Worm (Caenorhabditis elegans) whole organism, L1 larva: ENCODE measurements around the gene C45G9.15.

ENCODE experiments used
- C16A3.4 ChIP-seq: fragments of 150-350 bp; optimal IDR thresholded peaks from 2 replicates; lab custom pipeline; 2014; ENCODE audit warnings: missing biosample characterization, missing genetic modification characterization
- Y116A8C.19 ChIP-seq: sonication (generic microtip); optimal IDR thresholded peaks from 2 replicates; lab custom pipeline; 2016; ENCODE audit warnings: missing compliant biosample characterization, missing genetic modification characterization, borderline replicate concordance
- aly-2 ChIP-seq: fragments of 150-350 bp; optimal IDR thresholded peaks from 2 replicates; lab custom pipeline; 2014; ENCODE audit warnings: missing biosample characterization, missing genetic modification characterization
- ama-1 ChIP-seq: fragments of 150-350 bp; optimal IDR thresholded peaks from 2 replicates; lab custom pipeline; 2014
- blmp-1 ChIP-seq: fragments of 150-350 bp; optimal IDR thresholded peaks from 2 replicates; lab custom pipeline; 2014; ENCODE audit warnings: missing biosample characterization, missing genetic modification characterization
- ceh-63 ChIP-seq: fragments of 200-800 bp; sonication (Bioruptor generic); optimal IDR thresholded peaks from 2 replicates; lab custom pipeline; 2018; ENCODE audit warnings: mild to moderate bottlenecking, missing genetic modification characterization, missing compliant biosample characterization
- ceh-8 ChIP-seq: fragments of 200-800 bp; sonication (Bioruptor generic); optimal IDR thresholded peaks from 2 replicates; lab custom pipeline; 2018; ENCODE audit warnings: mild to moderate bottlenecking, missing genetic modification characterization, moderate library complexity, missing compliant biosample characterization
- ceh-88 ChIP-seq: fragments of 200-800 bp; sonication (Bioruptor generic); IDR thresholded peaks from 2 replicates; pipeline ENCODE4 v1.3.6; 2022; ENCODE audit warnings: missing genetic modification characterization, missing compliant biosample characterization
- dpl-1 ChIP-seq, 3 experiments: fragments of 150-350 bp in 2 of 3; sonication (generic microtip) in 1 of 3; optimal IDR thresholded peaks; 2 replicates each; lab custom pipeline; 2014 to 2017; ENCODE audit warnings: missing biosample characterization in 3 of 3, missing genetic modification characterization in 3 of 3, missing genetic modification reagents in 3 of 3
- dsc-1 ChIP-seq: sonication (generic microtip); optimal IDR thresholded peaks from 2 replicates; lab custom pipeline; 2016; ENCODE audit warnings: mild to moderate bottlenecking, missing genetic modification characterization, missing compliant biosample characterization
- efl-1 ChIP-seq, 4 experiments: fragments of 150-350 bp; optimal IDR thresholded peaks in 3 of 4; peaks in 1 of 4; 1 replicate in 1 of 4; 2 replicates in 3 of 4; lab custom pipeline; 2014; ENCODE audit warnings: missing biosample characterization in 2 of 4, missing genetic modification characterization in 2 of 4, missing genetic modification reagents in 2 of 4
- efl-3 ChIP-seq: fragments of 200-800 bp; sonication (Bioruptor generic); optimal IDR thresholded peaks from 2 replicates; lab custom pipeline; 2018; ENCODE audit warnings: mild to moderate bottlenecking, missing genetic modification characterization, missing compliant biosample characterization
- fkh-10 ChIP-seq: sonication (generic microtip); optimal IDR thresholded peaks from 2 replicates; lab custom pipeline; 2017; ENCODE audit warnings: missing biosample characterization, missing genetic modification reagents, missing genetic modification characterization
- grh-1 ChIP-seq: fragments of 200-800 bp; sonication (Bioruptor generic); IDR thresholded peaks from 2 replicates; pipeline ENCODE4 v1.3.6; 2022; ENCODE audit warnings: missing genetic modification reagents, missing genetic modification characterization, missing compliant biosample characterization
- hlh-4 ChIP-seq: sonication (generic microtip); optimal IDR thresholded peaks from 2 replicates; lab custom pipeline; 2016; ENCODE audit warnings: mild to moderate bottlenecking, missing genetic modification characterization, missing compliant biosample characterization
- irx-1 ChIP-seq: sonication (generic microtip); optimal IDR thresholded peaks from 2 replicates; lab custom pipeline; 2016; ENCODE audit warnings: missing genetic modification characterization, missing compliant biosample characterization
- isw-1 ChIP-seq: fragments of 200-800 bp; sonication (Bioruptor generic); IDR thresholded peaks from 2 replicates; pipeline ENCODE4 v1.3.6; 2022; ENCODE audit warnings: missing genetic modification characterization, missing compliant biosample characterization
- jun-1 ChIP-seq: fragments of 150-350 bp; optimal IDR thresholded peaks from 2 replicates; lab custom pipeline; 2014; ENCODE audit warnings: missing biosample characterization, missing genetic modification reagents, missing genetic modification characterization
- lin-13 ChIP-seq: fragments of 150-350 bp; optimal IDR thresholded peaks from 2 replicates; lab custom pipeline; 2014; ENCODE audit warnings: missing biosample characterization, missing genetic modification reagents, missing genetic modification characterization
- lin-35 ChIP-seq, 2 experiments: fragments of 150-350 bp; optimal IDR thresholded peaks; 2 replicates each; lab custom pipeline; 2014; ENCODE audit warnings: missing biosample characterization in 2 of 2, missing genetic modification characterization in 2 of 2, missing genetic modification reagents in 2 of 2
- mab-9 ChIP-seq: fragments of 200-800 bp; sonication (Bioruptor generic); IDR thresholded peaks from 2 replicates; pipeline ENCODE4 v1.3.6; 2022; ENCODE audit warnings: missing genetic modification reagents, missing genetic modification characterization, missing compliant biosample characterization
- mdl-1 ChIP-seq, 2 experiments: fragments of 150-350 bp; optimal IDR thresholded peaks; 2 replicates each; lab custom pipeline; 2014 to 2017; ENCODE audit warnings: missing biosample characterization in 2 of 2, missing genetic modification characterization in 2 of 2, inconsistent platforms in 1 of 2
- mef-2 ChIP-seq: fragments of 150-350 bp; optimal IDR thresholded peaks from 2 replicates; lab custom pipeline; 2014; ENCODE audit warnings: missing biosample characterization, missing genetic modification characterization
- mep-1 ChIP-seq: fragments of 150-350 bp; optimal IDR thresholded peaks from 2 replicates; lab custom pipeline; 2014; ENCODE audit warnings: missing biosample characterization, missing genetic modification characterization
- nhr-20 ChIP-seq: sonication (generic microtip); optimal IDR thresholded peaks from 2 replicates; lab custom pipeline; 2016; ENCODE audit warnings: mild to moderate bottlenecking, missing genetic modification characterization, missing compliant biosample characterization
- nhr-47 ChIP-seq: sonication (generic microtip); optimal IDR thresholded peaks from 2 replicates; lab custom pipeline; 2016; ENCODE audit warnings: mild to moderate bottlenecking, missing genetic modification characterization, moderate library complexity, missing compliant biosample characterization
- nhr-77 ChIP-seq: fragments of 150-350 bp; optimal IDR thresholded peaks from 2 replicates; lab custom pipeline; 2014; ENCODE audit warnings: missing biosample characterization, missing genetic modification characterization
- nhr-84 ChIP-seq: sonication (generic microtip); optimal IDR thresholded peaks from 2 replicates; lab custom pipeline; 2017; ENCODE audit warnings: missing biosample characterization, missing genetic modification characterization
- nhr-85 ChIP-seq: sonication (generic microtip); peaks from one replicate; lab custom pipeline; 2016; ENCODE audit warnings: missing genetic modification characterization, inconsistent platforms, missing compliant biosample characterization
- nhr-90 ChIP-seq: sonication (generic microtip); optimal IDR thresholded peaks from 2 replicates; lab custom pipeline; 2016; ENCODE audit warnings: mild to moderate bottlenecking, missing genetic modification characterization, missing compliant biosample characterization; ENCODE audit not compliant: poor library complexity
- pqm-1 ChIP-seq: sonication (generic microtip); optimal IDR thresholded peaks from 3 replicates; lab custom pipeline; 2017; ENCODE audit warnings: missing biosample characterization, missing genetic modification characterization
- rnt-1 ChIP-seq: sonication (generic microtip); optimal IDR thresholded peaks from 2 replicates; lab custom pipeline; 2016; ENCODE audit warnings: mild to moderate bottlenecking, missing genetic modification characterization, moderate library complexity, missing compliant biosample characterization
- snpc-4 ChIP-seq: fragments of 150-350 bp; optimal IDR thresholded peaks from 2 replicates; lab custom pipeline; 2014; ENCODE audit warnings: missing biosample characterization, missing genetic modification characterization
- snu-23 ChIP-seq: sonication (generic microtip); optimal IDR thresholded peaks from 2 replicates; lab custom pipeline; 2016; ENCODE audit warnings: missing genetic modification characterization, missing compliant biosample characterization
- sox-4 ChIP-seq: sonication (generic microtip); optimal IDR thresholded peaks from 2 replicates; lab custom pipeline; 2016; ENCODE audit warnings: missing genetic modification characterization, missing compliant biosample characterization
- sup-37 ChIP-seq: fragments of 200-800 bp; sonication (Bioruptor generic); optimal IDR thresholded peaks from 2 replicates; lab custom pipeline; 2018; ENCODE audit warnings: mild to moderate bottlenecking, missing genetic modification characterization, missing compliant biosample characterization
- swsn-7 ChIP-seq: sonication (generic microtip); optimal IDR thresholded peaks from 2 replicates; lab custom pipeline; 2016; ENCODE audit warnings: missing genetic modification characterization, missing compliant biosample characterization
- unc-130 ChIP-seq: fragments of 150-350 bp; optimal IDR thresholded peaks from 2 replicates; lab custom pipeline; 2017; ENCODE audit warnings: missing biosample characterization, missing genetic modification characterization, inconsistent platforms
- unc-62 ChIP-seq: fragments of 150-350 bp; optimal IDR thresholded peaks from 2 replicates; lab custom pipeline; 2014; ENCODE audit warnings: missing biosample characterization, missing genetic modification reagents, missing genetic modification characterization
- unc-86 ChIP-seq: sonication (generic microtip); optimal IDR thresholded peaks from 2 replicates; lab custom pipeline; 2016; ENCODE audit warnings: missing genetic modification characterization, missing compliant biosample characterization
- xbp-1 ChIP-seq: sonication (generic microtip); optimal IDR thresholded peaks from 2 replicates; lab custom pipeline; 2016; ENCODE audit warnings: missing genetic modification characterization, missing compliant biosample characterization
- zip-4 ChIP-seq: fragments of 200-800 bp; sonication (Bioruptor generic); optimal IDR thresholded peaks from 2 replicates; lab custom pipeline; 2018; ENCODE audit warnings: mild to moderate bottlenecking, missing genetic modification characterization, moderate library complexity, missing compliant biosample characterization

The C45G9.15 gene

ce11 chrIII:5047175-5047574 lies 4.7 kb downstream of the C45G9.15 start, which contains the start of gene txbp-3 (continued):
- TF ChIP-seq isw-1 (GFP tag; lab: Robert Waterston, UW) (no peak), nhr-20 (tag; lab: Kevin White, UChicago) (peak; percentile 9), C16A3.4 (tag; lab: Kevin White, UChicago) (peak; percentile 9), dpl-1 (GFP tag; optimal IDR thresholded peaks at IDR 0.05; lab: Kevin White, UChicago) (peak in 2 of 3 experiments; percentile 4 to 56), ama-1 (lab: Kevin White, UChicago) (no peak), unc-130 (tag; lab: Kevin White, UChicago) (no peak), snpc-4 (tag; lab: Kevin White, UChicago) (no peak), Y116A8C.19 (tag; lab: Kevin White, UChicago) (no peak), unc-86 (tag; lab: Kevin White, UChicago) (no peak), lin-13 (peak; percentile 12), nhr-47 (tag; lab: Kevin White, UChicago) (peak; percentile 17), hlh-4 (no peak), unc-62 (GFP tag; lab: Kevin White, UChicago) (no peak), snu-23 (peak; percentile 44), dsc-1 (no peak), blmp-1 (tag; lab: Kevin White, UChicago) (peak; percentile 38), irx-1 (tag; lab: Kevin White, UChicago) (peak; percentile 20)

ce11 chrIII:5044709-5045108 lies 7.1 kb downstream of the C45G9.15 start, which contains the start of gene C45G9.14:
Gene C45G9.14, plus strand, starts transcription at chrIII:5045009.
- TF ChIP-seq ceh-63 (GFP tag; lab: Kevin White, UChicago) (peak; percentile 6), pqm-1 (no peak), efl-1 (optimal IDR thresholded peaks at IDR 0.05; lab: Kevin White, UChicago) (no peak), efl-1 (GFP tag; optimal IDR thresholded peaks at IDR 0.05 in 1 of 2; lab: Kevin White, UChicago) (peak in 1 of 2 experiments; percentile 47)

ce11 chrIII:5042112-5042511 lies 9.7 kb downstream of the C45G9.15 start, which contains the start of gene nlp-43:
Gene nlp-43, plus strand, starts transcription at chrIII:5042412.
- no peak for TF ChIP-seq nhr-90 (tag; lab: Kevin White, UChicago)
- TF ChIP-seq, all 84 proteins: peak for 0

- TF ChIP-seq sox-4 (tag; lab: Kevin White, UChicago) (no peak), xbp-1 (tag; lab: Kevin White, UChicago) (no peak), aly-2 (tag; lab: Kevin White, UChicago) (no peak), rnt-1 (tag; lab: Kevin White, UChicago) (no peak), mef-2 (tag; lab: Kevin White, UChicago) (no peak), ceh-8 (GFP tag; lab: Kevin White, UChicago) (no peak), ceh-88 (GFP tag; lab: Robert Waterston, UW) (no peak), C16A3.4 (tag; lab: Kevin White, UChicago) (no peak), mdl-1 (tag; optimal IDR thresholded peaks at IDR 0.05; lab: Kevin White, UChicago) (no peak), nhr-84 (tag; lab: Kevin White, UChicago) (no peak), efl-3 (GFP tag; lab: Kevin White, UChicago) (no peak)
Measured at ce11 chrIII:5036158-5036557, 15.7 kb downstream of the C45G9.15 start, which contains the start of gene C45G9.6. Gene C45G9.6, plus strand, starts transcription at chrIII:5036458.

- peak; percentile 46 to 47 for TF ChIP-seq efl-1 (optimal IDR thresholded peaks at IDR 0.05; lab: Kevin White, UChicago)
- TF ChIP-seq efl-1 (GFP tag; optimal IDR thresholded peaks at IDR 0.05 in 1 of 2; lab: Kevin White, UChicago), result peak; percentile 29 to 95
- TF ChIP-seq jun-1, result peak; percentile 77
- 0 out of 2 replicates have a peak, but pooled peaks have one; percentile 35 for TF ChIP-seq grh-1
- TF ChIP-seq snpc-4 (tag; lab: Kevin White, UChicago), result peak; percentile 25
- peak; percentile 51 for TF ChIP-seq zip-4 (GFP tag; lab: Kevin White, UChicago)
- TF ChIP-seq ceh-8 (GFP tag; lab: Kevin White, UChicago), result peak; percentile 71
- TF ChIP-seq swsn-7 (tag; lab: Kevin White, UChicago), result peak; percentile 79
- TF ChIP-seq C16A3.4 (tag; lab: Kevin White, UChicago), result peak; percentile 55
- TF ChIP-seq unc-86 (tag; lab: Kevin White, UChicago), result peak; percentile 45
- peak; percentile 22 for TF ChIP-seq lin-13
- TF ChIP-seq mab-9, result peak; percentile 75
- TF ChIP-seq sup-37, result peak; percentile 83
- TF ChIP-seq lin-35 (GFP tag; optimal IDR thresholded peaks at IDR 0.05; lab: Kevin White, UChicago), result peak; percentile 13 to 58
- peak; percentile 66 for TF ChIP-seq xbp-1 (tag; lab: Kevin White, UChicago)
- TF ChIP-seq rnt-1 (tag; lab: Kevin White, UChicago), result peak; percentile 58
- TF ChIP-seq nhr-85 (tag; lab: Kevin White, UChicago), result peak; percentile 79
- peak; percentile 64 for TF ChIP-seq aly-2 (tag; lab: Kevin White, UChicago)
- TF ChIP-seq fkh-10 (GFP tag; lab: Kevin White, UChicago), result peak; percentile 35
- TF ChIP-seq mdl-1 (tag; optimal IDR thresholded peaks at IDR 0.05; lab: Kevin White, UChicago), result peak in 1 of 2 experiments; percentile 33
- peak; percentile 67 for TF ChIP-seq mep-1 (tag; lab: Kevin White, UChicago)
- peak; percentile 67 for TF ChIP-seq nhr-77 (tag; lab: Kevin White, UChicago)
Measured at ce11 chrIII:5031375-5031836, 20.4 kb downstream of the C45G9.15 start.
